Worm (Caenorhabditis elegans) whole organism, L1 larva: ENCODE data around the gene srx-4.

Experiments used
- lin-13 ChIP-seq: fragments of 150-350 bp; optimal IDR thresholded peaks from 2 replicates; lab custom pipeline; 2014; ENCODE audit warnings: missing biosample characterization, missing genetic modification reagents, missing genetic modification characterization
- mdl-1 ChIP-seq, 2 experiments: fragments of 150-350 bp; optimal IDR thresholded peaks; 2 replicates each; lab custom pipeline; 2014 to 2017; ENCODE audit warnings: missing biosample characterization in 2 of 2, missing genetic modification characterization in 2 of 2, inconsistent platforms in 1 of 2
- nhr-11 ChIP-seq: fragments of 150-350 bp; optimal IDR thresholded peaks from 2 replicates; lab custom pipeline; 2014; ENCODE audit warnings: missing biosample characterization, missing genetic modification characterization
- nhr-19 ChIP-seq: fragments of 200-800 bp; sonication (Bioruptor generic); conservative IDR thresholded peaks from 2 replicates; pipeline ENCODE4 v1.3.6; 2022; ENCODE audit warnings: missing genetic modification characterization, missing compliant biosample characterization

DNA sequence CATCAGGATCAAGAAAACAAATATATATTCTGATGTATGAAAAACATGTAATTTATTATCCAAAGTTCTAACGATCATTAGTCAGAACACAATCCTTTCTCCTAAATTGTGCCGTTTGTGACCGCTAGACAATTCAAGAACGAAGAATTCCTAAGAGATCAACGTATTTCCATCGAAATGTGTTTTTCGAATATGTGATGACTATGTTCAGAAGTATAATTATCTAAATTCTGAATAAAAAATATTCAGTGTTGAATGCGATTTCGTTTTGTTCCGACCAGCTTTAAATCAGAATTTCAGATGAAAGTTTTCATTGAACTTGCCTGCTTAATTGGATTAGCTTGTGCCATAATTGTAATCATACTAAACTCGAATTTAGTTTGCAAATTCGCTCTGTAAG lies 9.7 kb upstream of the srx-4 start, which contains the start of gene srbc-37:
- TF ChIP-seq nhr-11 (tag; lab: Kevin White, UChicago) (no peak), lin-13 (GFP tag; lab: Kevin White, UChicago) (no peak), mdl-1 (tag; optimal IDR thresholded peaks at IDR 0.05; lab: Kevin White, UChicago) (no peak), nhr-19 (no peak)
